Worm (Caenorhabditis elegans) whole organism, young adult: Measurements from ENCODE around the gene C38H2.2.

Experiments used
- F23B12.7 ChIP-seq: sonication (generic microtip); optimal IDR thresholded peaks from 2 replicates; lab custom pipeline; 2017; ENCODE audit warnings: missing genetic modification characterization, mild to moderate bottlenecking, missing compliant biosample characterization, antibody characterized with exemption, moderate library complexity; ENCODE audit not compliant: insufficient read depth
- F49E8.2 ChIP-seq: sonication (generic microtip); optimal IDR thresholded peaks from 3 replicates; lab custom pipeline; 2017; ENCODE audit warnings: missing genetic modification characterization, mild to moderate bottlenecking, missing compliant biosample characterization, antibody characterized with exemption, moderate library complexity; ENCODE audit not compliant: insufficient read depth
- K12H6.12 ChIP-seq: fragments of 200-800 bp; sonication (Bioruptor generic); optimal IDR thresholded peaks from 2 replicates; lab custom pipeline; 2018; ENCODE audit warnings: mild to moderate bottlenecking, missing genetic modification characterization, missing compliant biosample characterization
- atf-7 ChIP-seq: sonication (generic microtip); optimal IDR thresholded peaks from 2 replicates; lab custom pipeline; 2017; ENCODE audit warnings: mild to moderate bottlenecking, missing genetic modification characterization, missing compliant biosample characterization
- cebp-1 ChIP-seq, 2 experiments: fragments of 200-800 bp in 1 of 2; sonication (Bioruptor generic) in 1 of 2; sonication (generic microtip) in 1 of 2; IDR thresholded peaks in 1 of 2; optimal IDR thresholded peaks in 1 of 2; 2 replicates each; pipeline versions ENCODE4 v1.3.6 to Lab custom; 2017 to 2022; ENCODE audit warnings: missing compliant biosample characterization in 2 of 2, missing genetic modification characterization in 2 of 2, mild to moderate bottlenecking in 1 of 2, missing genetic modification reagents in 1 of 2, moderate library complexity in 1 of 2
- efl-1 ChIP-seq: fragments of 150-350 bp; optimal IDR thresholded peaks from 2 replicates; lab custom pipeline; 2014; ENCODE audit warnings: missing biosample characterization, missing genetic modification reagents, missing genetic modification characterization
- egl-44 ChIP-seq: fragments of 200-800 bp; sonication (Bioruptor generic); IDR thresholded peaks from 2 replicates; pipeline ENCODE4 v1.3.6; 2022; ENCODE audit warnings: missing genetic modification reagents, missing genetic modification characterization, missing compliant biosample characterization
- lin-54 ChIP-seq: fragments of 200-800 bp; sonication (Bioruptor generic); optimal IDR thresholded peaks from 2 replicates; lab custom pipeline; 2018; ENCODE audit warnings: mild to moderate bottlenecking, missing genetic modification characterization, missing compliant biosample characterization
- nfya-1 ChIP-seq: sonication (generic microtip); optimal IDR thresholded peaks from 2 replicates; lab custom pipeline; 2017; ENCODE audit warnings: antibody characterized with exemption, missing compliant biosample characterization, missing genetic modification characterization, borderline replicate concordance; ENCODE audit not compliant: insufficient read depth
- rec-8 ChIP-seq, 2 experiments: sonication (generic microtip); optimal IDR thresholded peaks; 2 replicates each; lab custom pipeline; 2016; ENCODE audit warnings: mild to moderate bottlenecking in 2 of 2, missing genetic modification characterization in 2 of 2, missing genetic modification reagents in 2 of 2, missing genotype in 2 of 2, missing biosample characterization in 1 of 2, missing compliant biosample characterization in 1 of 2, moderate library complexity in 1 of 2
- ztf-18 ChIP-seq: sonication (generic microtip); optimal IDR thresholded peaks from 2 replicates; lab custom pipeline; 2016; ENCODE audit warnings: missing genotype, mild to moderate bottlenecking, missing genetic modification characterization, missing compliant biosample characterization

DNA sequence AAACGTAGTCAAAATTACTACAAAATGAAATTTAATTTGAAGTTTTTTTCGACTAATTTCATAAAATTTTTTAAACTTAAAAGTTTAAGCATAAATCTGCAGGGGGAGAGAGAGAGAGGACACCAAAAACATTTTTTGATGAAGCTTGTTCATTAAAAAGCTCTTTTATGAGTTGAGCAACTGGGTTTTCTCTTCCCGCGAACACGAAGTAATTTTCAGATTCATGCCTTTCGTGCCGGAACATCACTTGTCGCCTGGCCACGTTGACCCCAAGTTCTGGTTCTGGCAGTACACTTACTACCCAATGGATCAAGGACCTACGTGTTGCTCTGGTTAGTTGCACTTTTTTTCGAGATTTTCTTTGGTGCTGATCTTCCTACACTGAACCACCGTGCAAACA lies 2.2 kb downstream of the C38H2.2 start:
- no peak for TF ChIP-seq F23B12.7 (tag; lab: Kevin White, UChicago)
- no peak for TF ChIP-seq cebp-1 (GFP tag; IDR thresholded peaks at IDR 0.05; lab: Robert Waterston, UW)
- TF ChIP-seq cebp-1 (tag; optimal IDR thresholded peaks at IDR 0.05; lab: Kevin White, UChicago) = no peak
- TF ChIP-seq efl-1 (GFP tag; lab: Kevin White, UChicago) = no peak
- no peak for TF ChIP-seq F49E8.2
- no peak for TF ChIP-seq egl-44 (GFP tag; lab: Robert Waterston, UW)
- no peak for TF ChIP-seq nfya-1 (tag; lab: Kevin White, UChicago)
- TF ChIP-seq atf-7 (tag; lab: Kevin White, UChicago) = no peak
- no peak for TF ChIP-seq lin-54 (GFP tag; lab: Kevin White, UChicago)
- no peak for TF ChIP-seq rec-8 (tag; optimal IDR thresholded peaks at IDR 0.05; lab: Kevin White, UChicago)
- no peak for TF ChIP-seq K12H6.12
- TF ChIP-seq ztf-18 (tag; lab: Kevin White, UChicago) = no peak
